Worm (Caenorhabditis elegans) whole organism, L3 larva: Measurements from ENCODE around the gene C17H11.2.
"Not testable (repeated sequence)": the region's sequence is repeated elsewhere in the genome, so short reads cannot be mapped to it uniquely, and the experiment has no call there.

ENCODE experiments used
- ZK546.5 ChIP-seq: sonication (generic microtip); optimal IDR thresholded peaks from 2 replicates; lab custom pipeline; 2017; ENCODE audit warnings: missing biosample characterization, missing genetic modification characterization
- ama-1 ChIP-seq: fragments of 150-350 bp; optimal IDR thresholded peaks from 2 replicates; lab custom pipeline; 2018
- ceh-82 ChIP-seq: fragments of 150-350 bp; optimal IDR thresholded peaks from 2 replicates; lab custom pipeline; 2014; ENCODE audit warnings: missing biosample characterization, missing genetic modification characterization
- daf-12 ChIP-seq: fragments of 150-350 bp; optimal IDR thresholded peaks from 2 replicates; lab custom pipeline; 2014; ENCODE audit warnings: missing biosample characterization, missing genetic modification reagents, missing genetic modification characterization
- lin-39 ChIP-seq: fragments of 150-350 bp; optimal IDR thresholded peaks from 2 replicates; lab custom pipeline; 2018; ENCODE audit warnings: missing biosample characterization, missing genetic modification reagents, missing genetic modification characterization
- mml-1 ChIP-seq: fragments of 150-350 bp; sonication (generic microtip); optimal IDR thresholded peaks from 3 replicates; lab custom pipeline; 2014; ENCODE audit warnings: missing biosample characterization, missing genetic modification characterization
- skn-1 ChIP-seq: fragments of 150-350 bp; optimal IDR thresholded peaks from 2 replicates; lab custom pipeline; 2014; ENCODE audit warnings: missing biosample characterization, missing genetic modification characterization
- snpc-4 ChIP-seq: fragments of 150-350 bp; optimal IDR thresholded peaks from 2 replicates; lab custom pipeline; 2014; ENCODE audit warnings: missing biosample characterization, missing genetic modification characterization
- ztf-11 ChIP-seq: fragments of 150-350 bp; optimal IDR thresholded peaks from 2 replicates; lab custom pipeline; 2014; ENCODE audit warnings: missing biosample characterization, missing genetic modification characterization

DNA sequence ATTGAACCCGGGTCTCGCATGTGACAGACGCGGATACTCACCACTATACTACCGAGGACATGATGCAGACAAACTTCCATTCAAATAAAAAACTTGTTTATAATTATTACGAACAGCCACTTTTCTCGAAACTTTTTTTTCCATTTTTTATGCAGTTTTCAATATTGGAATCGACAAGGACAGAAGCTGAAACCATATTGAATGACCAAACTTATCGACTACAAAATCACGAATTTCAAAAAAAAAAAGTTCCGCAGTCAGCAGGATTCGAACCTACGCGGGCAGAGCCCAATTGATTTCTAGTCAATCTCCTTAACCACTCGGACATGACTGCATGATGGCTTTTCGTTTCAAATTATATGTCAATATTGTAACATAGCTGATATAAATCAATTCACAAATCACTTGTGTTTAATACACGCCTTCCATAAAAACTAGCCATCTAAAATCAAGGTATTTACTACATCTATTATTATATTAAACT lies 17.1 kb upstream of the C17H11.2 start:
- TF ChIP-seq ceh-82 (tag; lab: Kevin White, UChicago); snpc-4; skn-1; lin-39 (tag; lab: Kevin White, UChicago); daf-12; ZK546.5 (tag; lab: Kevin White, UChicago); mml-1 (tag; lab: Kevin White, UChicago); ama-1 (lab: Kevin White, UChicago); ztf-11 (tag; lab: Kevin White, UChicago): not testable (repeated sequence)
